Fruit fly (Drosophila melanogaster) whole organism, embryonic: Measurements from ENCODE around the gene CG15337.

ENCODE experiments used
- Atf3 ChIP-seq: fragments of 200-800 bp; sonication (Bioruptor generic); optimal IDR thresholded peaks from 3 replicates; lab custom pipeline; 2016; ENCODE audit warnings: missing biosample characterization, missing genetic modification characterization
- CG10209 ChIP-seq: fragments of 200-800 bp; sonication (Bioruptor generic); optimal IDR thresholded peaks from 3 replicates; lab custom pipeline; 2017; ENCODE audit warnings: missing biosample characterization, mild to moderate bottlenecking, missing genetic modification characterization, missing genetic modification reagents
- CG10366 ChIP-seq: fragments of 200-800 bp; sonication (Bioruptor generic); IDR thresholded peaks from 2 replicates; pipeline ENCODE4 v1.3.6; 2022; ENCODE audit warnings: missing biosample characterization, missing genetic modification characterization
- CG11560 ChIP-seq: fragments of 200-800 bp; sonication (Bioruptor generic); IDR thresholded peaks from 3 replicates; pipeline ENCODE4 v1.3.6; 2022; ENCODE audit warnings: missing biosample characterization, missing genetic modification characterization
- CG11696 ChIP-seq: fragments of 200-800 bp; sonication (Bioruptor generic); IDR thresholded peaks from 2 replicates; pipeline ENCODE4 v1.3.6; 2022; ENCODE audit warnings: missing biosample characterization, missing genetic modification characterization
- CG13296 ChIP-seq: fragments of 200-800 bp; sonication (Bioruptor generic); optimal IDR thresholded peaks from 3 replicates; lab custom pipeline; 2018; ENCODE audit warnings: missing biosample characterization, mild to moderate bottlenecking, missing genetic modification characterization
- CG16813 ChIP-seq: fragments of 200-800 bp; sonication (Bioruptor generic); IDR thresholded peaks from 3 replicates; pipeline ENCODE4 v1.3.6; 2022; ENCODE audit warnings: missing biosample characterization, missing genetic modification characterization; ENCODE audit not compliant: partially characterized antibody
- CG17328 ChIP-seq: fragments of 200-800 bp; sonication (Bioruptor generic); IDR thresholded peaks from 2 replicates; pipeline ENCODE4 v1.3.6; 2022; ENCODE audit warnings: missing biosample characterization, missing genetic modification characterization
- CG17359 ChIP-seq: fragments of 200-800 bp; sonication (Bioruptor generic); optimal IDR thresholded peaks from 3 replicates; lab custom pipeline; 2018; ENCODE audit warnings: missing biosample characterization, mild to moderate bottlenecking, missing genetic modification characterization, moderate library complexity
- CG17385 ChIP-seq: fragments of 200-800 bp; sonication (Bioruptor generic); optimal IDR thresholded peaks from 3 replicates; lab custom pipeline; 2018; ENCODE audit warnings: missing biosample characterization, mild to moderate bottlenecking, missing genetic modification characterization
- CG17829 ChIP-seq: fragments of 200-800 bp; optimal IDR thresholded peaks from 2 replicates; lab custom pipeline; 2019; ENCODE audit warnings: missing biosample characterization, mild to moderate bottlenecking, missing genetic modification characterization, moderate library complexity
- CG2889 ChIP-seq: fragments of 200-800 bp; sonication (Bioruptor generic); IDR thresholded peaks from 3 replicates; pipeline ENCODE4 v1.3.6; 2022; ENCODE audit warnings: missing biosample characterization, missing genetic modification characterization
- CG30403 ChIP-seq: fragments of 200-800 bp; sonication (Bioruptor generic); optimal IDR thresholded peaks from 3 replicates; lab custom pipeline; 2016; ENCODE audit warnings: missing biosample characterization, missing genetic modification characterization
- CG34224 ChIP-seq: fragments of 200-800 bp; sonication (Bioruptor generic); IDR thresholded peaks from 3 replicates; pipeline ENCODE4 v1.3.6; 2022; ENCODE audit warnings: missing biosample characterization, missing genetic modification characterization; ENCODE audit not compliant: partially characterized antibody
- CG4360 ChIP-seq: fragments of 200-800 bp; sonication (Bioruptor generic); IDR thresholded peaks from 2 replicates; pipeline ENCODE4 v1.3.6; 2022; ENCODE audit warnings: missing biosample characterization, missing genetic modification characterization
- CG4820 ChIP-seq: fragments of 200-800 bp; sonication (Bioruptor generic); optimal IDR thresholded peaks from 3 replicates; lab custom pipeline; 2016; ENCODE audit warnings: missing biosample characterization, missing genetic modification characterization
- CG7963 ChIP-seq: fragments of 200-800 bp; sonication (Bioruptor generic); IDR thresholded peaks from 3 replicates; pipeline ENCODE4 v1.3.6; 2022; ENCODE audit warnings: missing biosample characterization, missing genetic modification characterization; ENCODE audit not compliant: partially characterized antibody
- CG9932 ChIP-seq: fragments of 200-800 bp; sonication (Bioruptor generic); IDR thresholded peaks from 2 replicates; pipeline ENCODE4 v1.3.6; 2022; ENCODE audit warnings: missing biosample characterization, missing genetic modification characterization
- D19B ChIP-seq: fragments of 200-800 bp; sonication (Bioruptor generic); optimal IDR thresholded peaks from 2 replicates; lab custom pipeline; 2017; ENCODE audit warnings: missing biosample characterization, mild to moderate bottlenecking, missing genetic modification characterization
- Doc2 ChIP-seq: fragments of 200-800 bp; sonication (Bioruptor generic); IDR thresholded peaks from 2 replicates; pipeline ENCODE4 v1.3.6; 2022; ENCODE audit warnings: missing biosample characterization, missing genetic modification characterization
- E2f1 ChIP-seq: fragments of 200-800 bp; sonication (Bioruptor generic); IDR thresholded peaks from 2 replicates; pipeline ENCODE4 v1.3.6; 2022; ENCODE audit warnings: missing biosample characterization, missing genetic modification characterization
- H2.0 ChIP-seq: fragments of 200-800 bp; sonication (Bioruptor generic); IDR thresholded peaks from 2 replicates; pipeline ENCODE4 v1.3.6; 2022; ENCODE audit warnings: missing biosample characterization, missing genetic modification characterization
- HLH4C ChIP-seq: fragments of 200-800 bp; sonication (Bioruptor generic); IDR thresholded peaks from 3 replicates; pipeline ENCODE4 v1.3.6; 2022; ENCODE audit warnings: missing biosample characterization, missing genetic modification characterization; ENCODE audit not compliant: partially characterized antibody
- Hmr ChIP-seq: fragments of 200-800 bp; sonication (Bioruptor generic); optimal IDR thresholded peaks from 3 replicates; lab custom pipeline; 2017; ENCODE audit warnings: mild to moderate bottlenecking, missing biosample characterization, missing genetic modification reagents, missing genetic modification characterization
- Hr78 ChIP-seq, 2 experiments: fragments of 200-800 bp in 1 of 2; fragments of >200 bp in 1 of 2; sonication (Bioruptor generic) in 1 of 2; optimal IDR thresholded peaks; 2 replicates each; lab custom pipeline; 2017 to 2019; ENCODE audit warnings: missing biosample characterization in 2 of 2, missing genetic modification characterization in 2 of 2, mild to moderate bottlenecking in 1 of 2, moderate library complexity in 1 of 2
- MBD-R2 ChIP-seq: fragments of 200-800 bp; sonication (Bioruptor generic); IDR thresholded peaks from 2 replicates; pipeline ENCODE4 v1.3.6; 2022; ENCODE audit warnings: missing biosample characterization, missing genetic modification characterization
- MESR4 ChIP-seq: fragments of 200-800 bp; sonication (Bioruptor generic); optimal IDR thresholded peaks from 2 replicates; lab custom pipeline; 2018; ENCODE audit warnings: missing biosample characterization, mild to moderate bottlenecking, missing genetic modification characterization, moderate library complexity
- Myb ChIP-seq: fragments of 200-800 bp; sonication (Bioruptor generic); optimal IDR thresholded peaks from 2 replicates; lab custom pipeline; 2016; ENCODE audit warnings: missing biosample characterization, missing genetic modification characterization
- NK7.1 ChIP-seq: fragments of 200-800 bp; sonication (Bioruptor generic); optimal IDR thresholded peaks from 3 replicates; lab custom pipeline; 2016; ENCODE audit warnings: missing biosample characterization, missing genetic modification characterization
- NfI ChIP-seq: fragments of 200-800 bp; sonication (Bioruptor generic); optimal IDR thresholded peaks from 3 replicates; lab custom pipeline; 2018; ENCODE audit warnings: missing biosample characterization, mild to moderate bottlenecking, missing genetic modification characterization, moderate library complexity
- Opbp ChIP-seq: fragments of 200-800 bp; sonication (Bioruptor generic); IDR thresholded peaks from 3 replicates; pipeline ENCODE4 v1.3.6; 2022; ENCODE audit warnings: missing biosample characterization, missing genetic modification characterization; ENCODE audit not compliant: partially characterized antibody
- Poxn ChIP-seq: fragments of 200-800 bp; sonication (Bioruptor generic); IDR thresholded peaks from 2 replicates; pipeline ENCODE4 v1.3.6; 2022; ENCODE audit warnings: missing biosample characterization, missing genetic modification characterization
- Sox100B ChIP-seq: fragments of 200-800 bp; sonication (Bioruptor generic); optimal IDR thresholded peaks from 3 replicates; lab custom pipeline; 2018; ENCODE audit warnings: missing biosample characterization, mild to moderate bottlenecking, missing genetic modification characterization
- Spps ChIP-seq: fragments of 200-800 bp; sonication (Bioruptor generic); optimal IDR thresholded peaks from 2 replicates; lab custom pipeline; 2018; ENCODE audit warnings: missing biosample characterization, mild to moderate bottlenecking, missing genetic modification characterization
- TFAM ChIP-seq: fragments of 200-800 bp; sonication (Bioruptor generic); optimal IDR thresholded peaks from 2 replicates; lab custom pipeline; 2017; ENCODE audit warnings: missing biosample characterization, missing genetic modification characterization, inconsistent platforms
- Taf1 ChIP-seq: fragments of 200-800 bp; sonication (Bioruptor generic); IDR thresholded peaks from 2 replicates; pipeline ENCODE4 v1.3.6; 2022; ENCODE audit warnings: missing biosample characterization, missing genetic modification characterization
- ap ChIP-seq: fragments of 200-800 bp; sonication (Bioruptor generic); IDR thresholded peaks from 2 replicates; pipeline ENCODE4 v1.3.6; 2022; ENCODE audit warnings: missing biosample characterization, missing genetic modification characterization
- bsh ChIP-seq, 2 experiments: fragments of 200-800 bp; sonication (Bioruptor generic); optimal IDR thresholded peaks; 2 replicates each; lab custom pipeline; 2017 to 2018; ENCODE audit warnings: mild to moderate bottlenecking in 2 of 2, missing biosample characterization in 2 of 2, missing genetic modification characterization in 2 of 2, moderate library complexity in 1 of 2
- cas ChIP-seq: fragments of 200-800 bp; sonication (Bioruptor generic); IDR thresholded peaks from 2 replicates; pipeline ENCODE4 v1.3.6; 2022; ENCODE audit warnings: missing biosample characterization, missing genetic modification characterization
- chn ChIP-seq: fragments of 200-800 bp; sonication (Bioruptor generic); optimal IDR thresholded peaks from 2 replicates; lab custom pipeline; 2016; ENCODE audit warnings: missing biosample characterization, missing genetic modification characterization
- crc ChIP-seq: fragments of 200-800 bp; sonication (Bioruptor generic); optimal IDR thresholded peaks from 2 replicates; lab custom pipeline; 2016; ENCODE audit warnings: missing biosample characterization, missing genetic modification characterization
- croc ChIP-seq: fragments of 200-800 bp; sonication (Bioruptor generic); conservative IDR thresholded peaks from 3 replicates; pipeline ENCODE4 v1.3.6; 2022; ENCODE audit warnings: missing biosample characterization, missing genetic modification characterization
- fd64A ChIP-seq: fragments of 200-800 bp; sonication (Bioruptor generic); optimal IDR thresholded peaks from 3 replicates; lab custom pipeline; 2018; ENCODE audit warnings: missing biosample characterization, mild to moderate bottlenecking, missing genetic modification characterization
- mirr ChIP-seq: fragments of 200-800 bp; sonication (Bioruptor generic); optimal IDR thresholded peaks from 3 replicates; lab custom pipeline; 2018; ENCODE audit warnings: missing biosample characterization, mild to moderate bottlenecking, missing genetic modification characterization
- onecut ChIP-seq: fragments of 200-800 bp; sonication (Bioruptor generic); IDR thresholded peaks from 2 replicates; pipeline ENCODE4 v1.3.6; 2022; ENCODE audit warnings: missing biosample characterization, missing genetic modification characterization
- pita ChIP-seq: fragments of 200-800 bp; sonication (Bioruptor generic); optimal IDR thresholded peaks from 2 replicates; lab custom pipeline; 2017; ENCODE audit warnings: missing biosample characterization, mild to moderate bottlenecking, missing genetic modification characterization
- row ChIP-seq: fragments of 200-800 bp; sonication (Bioruptor generic); IDR thresholded peaks from 3 replicates; pipeline ENCODE4 v1.3.6; 2022; ENCODE audit warnings: missing biosample characterization, missing genetic modification characterization
- sim ChIP-seq: fragments of 200-800 bp; sonication (Bioruptor generic); IDR thresholded peaks from 2 replicates; pipeline ENCODE4 v1.3.6; 2022; ENCODE audit warnings: missing biosample characterization, missing genetic modification characterization
- sr ChIP-seq: fragments of 200-800 bp; sonication (Bioruptor generic); IDR thresholded peaks from 3 replicates; pipeline ENCODE4 v1.3.6; 2022; ENCODE audit warnings: missing biosample characterization, missing genetic modification characterization
- tgo ChIP-seq: fragments of 200-800 bp; sonication (Bioruptor generic); IDR thresholded peaks from 3 replicates; pipeline ENCODE4 v1.3.6; 2022; ENCODE audit warnings: missing biosample characterization, missing genetic modification characterization
- unpg ChIP-seq: fragments of 200-800 bp; sonication (Bioruptor generic); optimal IDR thresholded peaks from 3 replicates; lab custom pipeline; 2018; ENCODE audit warnings: missing biosample characterization, mild to moderate bottlenecking, missing genetic modification characterization, moderate library complexity

Gene CG15337

DNA sequence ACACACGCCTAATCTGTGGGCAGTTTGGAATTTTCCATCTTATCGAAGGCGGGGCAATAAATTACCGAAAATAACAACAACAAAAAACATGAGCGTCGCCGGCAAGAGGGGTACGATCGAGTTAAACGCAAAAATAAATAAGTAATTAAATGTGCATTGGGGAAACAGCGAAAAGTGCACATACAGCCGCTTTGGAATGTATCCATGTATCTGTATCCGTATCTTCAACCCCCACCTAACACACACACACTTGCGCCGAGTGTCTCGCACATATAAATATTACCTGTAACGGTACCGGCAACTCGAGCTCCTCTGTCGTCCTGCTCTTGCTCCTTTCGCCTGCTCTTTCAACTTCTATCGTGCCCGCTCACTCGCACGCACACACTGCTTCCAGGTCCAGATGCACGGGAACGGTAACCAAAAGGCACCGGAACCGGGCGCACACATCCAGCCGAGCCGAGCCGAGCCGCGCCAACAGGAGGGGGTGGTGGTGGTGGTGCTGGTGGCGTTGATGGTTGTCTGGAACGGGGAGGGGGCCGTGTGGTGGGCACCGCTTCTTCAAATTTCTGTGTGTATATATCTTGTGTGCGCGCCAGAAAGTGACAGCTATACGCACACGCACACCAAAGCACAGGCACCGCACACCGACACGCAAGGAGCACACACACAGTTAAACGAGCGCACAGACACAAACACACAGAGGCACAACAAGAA, 18.3 kb upstream of the CG15337 start (continued):
- TF ChIP-seq CG17328 (GFP tag; lab: Robert Waterston, UW) (peak; percentile 21; the same call in 1 of the 2 replicates), CG10209 (peak; percentile 22), Hr78 (GFP tag; optimal IDR thresholded peaks at IDR 0.05; lab: Kevin White, UChicago) (no peak), CG34224 (GFP tag; lab: Robert Waterston, UW) (no peak), MESR4 (peak; percentile 69), chn (GFP tag; lab: Kevin White, UChicago) (peak; percentile 27), CG4820 (peak; percentile 15), E2f1 (GFP tag; lab: Robert Waterston, UW) (no peak), onecut (GFP tag; lab: Robert Waterston, UW) (no peak), Hmr (GFP tag; lab: Kevin White, UChicago) (peak; percentile 29), NfI (GFP tag; lab: Kevin White, UChicago) (no peak), unpg (peak; percentile 28), CG4360 (GFP tag; lab: Robert Waterston, UW) (peak; percentile 53; the same call in 1 of the 2 replicates), CG17359 (tag; lab: Kevin White, UChicago) (no peak), MBD-R2 (GFP tag; lab: Robert Waterston, UW) (no peak), tgo (GFP tag; lab: Robert Waterston, UW) (no peak), CG16813 (no peak), TFAM (no peak), Doc2 (GFP tag; lab: Robert Waterston, UW) (no peak), CG30403 (GFP tag; lab: Kevin White, UChicago) (peak; percentile 9), CG13296 (GFP tag; lab: Kevin White, UChicago) (no peak), mirr (GFP tag; lab: Kevin White, UChicago) (peak; percentile 3), croc (GFP tag; lab: Robert Waterston, UW) (no peak), Myb (GFP tag; lab: Kevin White, UChicago) (peak; percentile 22), CG17385 (GFP tag; lab: Kevin White, UChicago) (no peak), Sox100B (GFP tag; lab: Kevin White, UChicago) (peak; percentile 9), CG11696 (GFP tag; lab: Robert Waterston, UW) (no peak), Atf3 (GFP tag; lab: Kevin White, UChicago) (no peak), CG2889 (GFP tag; lab: Robert Waterston, UW) (no peak), row (GFP tag; lab: Robert Waterston, UW) (0 out of 3 replicates have a peak, but pooled peaks have one; percentile 24), CG7963 (GFP tag; lab: Robert Waterston, UW) (no peak)

DNA sequence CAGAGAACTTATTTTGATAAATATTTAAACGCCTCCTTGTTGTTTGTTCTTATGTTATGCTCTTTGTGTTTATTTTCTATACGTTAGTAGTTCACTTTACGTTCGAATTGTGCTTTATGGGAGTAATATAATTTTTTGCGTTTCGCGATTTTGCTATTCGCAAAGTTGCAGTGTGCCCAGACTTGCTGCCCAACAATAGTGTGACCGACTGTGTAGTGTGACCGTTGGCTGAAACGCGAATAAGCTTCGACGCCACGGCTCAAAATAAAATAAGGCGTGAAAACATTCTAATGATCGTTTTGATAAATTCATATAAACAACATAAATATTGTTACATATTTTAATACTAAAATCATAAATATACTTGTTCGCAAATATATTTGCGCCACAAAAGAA, 17.8 kb upstream of the CG15337 start, which contains the start of gene Smox:
Gene Smox (minus strand): TSS at position 213 of the 396 bp plus-strand sequence.
- TF ChIP-seq H2.0 (no peak), fd64A (GFP tag; lab: Kevin White, UChicago) (no peak), CG11560 (no peak), Poxn (no peak), Spps (tag; lab: Kevin White, UChicago) (no peak), MBD-R2 (GFP tag; lab: Robert Waterston, UW) (peak; percentile 43), cas (no peak), pita (no peak), bsh (GFP tag; optimal IDR thresholded peaks at IDR 0.05; lab: Kevin White, UChicago) (no peak), D19B (no peak), Opbp (GFP tag; lab: Robert Waterston, UW) (no peak), CG17829 (tag; lab: Kevin White, UChicago) (peak; percentile 21), crc (GFP tag; lab: Kevin White, UChicago) (no peak), sim (GFP tag; lab: Robert Waterston, UW) (no peak), sr (GFP tag; lab: Robert Waterston, UW) (no peak), CG9932 (GFP tag; lab: Robert Waterston, UW) (no peak), HLH4C (GFP tag; lab: Robert Waterston, UW) (no peak), CG10366 (GFP tag; lab: Robert Waterston, UW) (no peak), ap (GFP tag; lab: Robert Waterston, UW) (no peak), NK7.1 (GFP tag; lab: Kevin White, UChicago) (no peak), Taf1 (no peak)
